Fruit fly (Drosophila melanogaster): Measurements from ENCODE around the gene CG6012.

dm6 chr2L:16837672-16838071, 23.6 kb downstream of the CG6012 start, which contains the start of the genes SclA and SclB:
- TF ChIP-seq CG14711 (tag; optimal IDR thresholded peaks at IDR 0.05), result no peak
- TF ChIP-seq cic (GFP tag; optimal IDR thresholded peaks at IDR 0.05), result no peak
- TF ChIP-seq bab1 (GFP tag; optimal IDR thresholded peaks at IDR 0.05), result no peak
- TF ChIP-seq Clk (GFP tag; optimal IDR thresholded peaks at IDR 0.05), result no peak
- TF ChIP-seq Crg-1 (GFP tag; optimal IDR thresholded peaks at IDR 0.05), result no peak
- TF ChIP-seq CG11617 (GFP tag; optimal IDR thresholded peaks at IDR 0.05), result no peak
- TF ChIP-seq CG5204 (GFP tag; optimal IDR thresholded peaks at IDR 0.05), result no peak
- TF ChIP-seq CG1620 (GFP tag; optimal IDR thresholded peaks at IDR 0.05), result no peak
- TF ChIP-seq ovo (GFP tag; optimal IDR thresholded peaks at IDR 0.05), result no peak
- no peak for TF ChIP-seq Hr96 (GFP tag; optimal IDR thresholded peaks at IDR 0.05)

Measured in whole organism, adult.